Fruit fly (Drosophila melanogaster): ENCODE results near the gene CG12560.
"Not testable (repeated sequence)": the region's sequence is repeated elsewhere in the genome, so short reads cannot be mapped to it uniquely, and the experiment has no call there.

dm6 chr2L:7983646-7984045 lies 25.6 kb downstream of the CG12560 start, which contains the start of gene CG7231:
- TF ChIP-seq CTCF, CG8478 (optimal IDR thresholded peaks at IDR 0.05): not testable (repeated sequence)

Measured in S2 (cell line).